Fruit fly (Drosophila melanogaster): ENCODE measurements around the gene Ccdc85.

Ccdc85 gene

dm6 chr2L:2957547-2958174, 41.4 kb upstream of the Ccdc85 start (continued):
- no peak for TF ChIP-seq CG13296 (GFP tag; optimal IDR thresholded peaks at IDR 0.05)
- TF ChIP-seq lmd (GFP tag; IDR thresholded peaks at IDR 0.05): peak; percentile 56
- TF ChIP-seq CG4820 (GFP tag; optimal IDR thresholded peaks at IDR 0.05): peak; percentile 63

DNA sequence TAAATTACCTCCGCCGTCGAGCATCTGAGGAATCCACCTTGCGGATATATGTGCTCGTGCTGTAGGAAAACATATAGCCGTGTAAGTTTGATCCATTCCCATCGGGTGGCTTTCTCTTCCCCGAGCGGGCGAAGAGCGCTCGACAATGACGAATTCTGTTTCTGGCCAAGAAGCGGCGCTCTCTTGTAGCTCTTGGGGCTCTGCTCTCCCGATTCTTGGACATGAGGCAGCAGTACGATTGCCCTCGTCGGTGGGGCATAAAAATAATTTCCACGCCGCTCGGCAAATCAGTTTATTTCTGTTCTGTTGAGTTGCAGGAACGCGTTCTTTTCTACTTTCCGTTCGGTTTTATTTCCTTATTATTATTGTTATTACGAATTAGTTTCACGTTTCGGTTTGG, 40.2 kb upstream of the Ccdc85 start:
- no peak for TF ChIP-seq Lpt (GFP tag; optimal IDR thresholded peaks at IDR 0.05)
- TF ChIP-seq Trl (optimal IDR thresholded peaks at IDR 0.05): peak; percentile 51 to 54
- TF ChIP-seq Trl (GFP tag; optimal IDR thresholded peaks at IDR 0.05): no peak
- no peak for TF ChIP-seq ftz-f1 (GFP tag; optimal IDR thresholded peaks at IDR 0.05)
- 0 out of 4 replicates have a peak, but pooled peaks have one; percentile 40 for TF ChIP-seq chinmo (GFP tag; IDR thresholded peaks at IDR 0.05; ENCODE audit: partially characterized antibody)
- TF ChIP-seq Doc3 (GFP tag; IDR thresholded peaks at IDR 0.05; ENCODE audit: partially characterized antibody): 0 out of 3 replicates have a peak, but pooled peaks have one; percentile 23
- TF ChIP-seq Deaf1 (tag; optimal IDR thresholded peaks at IDR 0.05): peak; percentile 82
- TF ChIP-seq CG9797 (GFP tag; optimal IDR thresholded peaks at IDR 0.05): no peak
- no peak for TF ChIP-seq Mes4 (GFP tag; optimal IDR thresholded peaks at IDR 0.05)
- 0 out of 3 replicates have a peak, but pooled peaks have one; percentile 19 for TF ChIP-seq zen2 (GFP tag; IDR thresholded peaks at IDR 0.05; ENCODE audit: partially characterized antibody)
- TF ChIP-seq CG18476 (GFP tag; optimal IDR thresholded peaks at IDR 0.05): no peak
- no peak for TF ChIP-seq CG2202 (tag; optimal IDR thresholded peaks at IDR 0.05)
- peak; percentile 76 for TF ChIP-seq CG12769 (tag; optimal IDR thresholded peaks at IDR 0.05)
- no peak for TF ChIP-seq onecut (GFP tag; IDR thresholded peaks at IDR 0.05)
- no peak for TF ChIP-seq CG18262 (tag; optimal IDR thresholded peaks at IDR 0.05)
- TF ChIP-seq kni (GFP tag; optimal IDR thresholded peaks at IDR 0.05): no peak
- no peak for TF ChIP-seq exex (tag; optimal IDR thresholded peaks at IDR 0.05)
- TF ChIP-seq Med (GFP tag): peak; percentile 58
- no peak for TF ChIP-seq pum (GFP tag; optimal IDR thresholded peaks at IDR 0.05)
- TF ChIP-seq odd (GFP tag; optimal IDR thresholded peaks at IDR 0.05): no peak
- no peak for TF ChIP-seq CG7928 (GFP tag; optimal IDR thresholded peaks at IDR 0.05)
- no peak for TF ChIP-seq nerfin-1 (tag; optimal IDR thresholded peaks at IDR 0.05)
- no peak for TF ChIP-seq CG13775 (GFP tag; optimal IDR thresholded peaks at IDR 0.05)
- no peak for TF ChIP-seq Dip2 (GFP tag; IDR thresholded peaks at IDR 0.05)
- TF ChIP-seq esg (GFP tag; conservative IDR thresholded peaks at IDR 0.05): no peak
- TF ChIP-seq MTF-1 (GFP tag; optimal IDR thresholded peaks at IDR 0.05; ENCODE audit: borderline replicate concordance): no peak

DNA sequence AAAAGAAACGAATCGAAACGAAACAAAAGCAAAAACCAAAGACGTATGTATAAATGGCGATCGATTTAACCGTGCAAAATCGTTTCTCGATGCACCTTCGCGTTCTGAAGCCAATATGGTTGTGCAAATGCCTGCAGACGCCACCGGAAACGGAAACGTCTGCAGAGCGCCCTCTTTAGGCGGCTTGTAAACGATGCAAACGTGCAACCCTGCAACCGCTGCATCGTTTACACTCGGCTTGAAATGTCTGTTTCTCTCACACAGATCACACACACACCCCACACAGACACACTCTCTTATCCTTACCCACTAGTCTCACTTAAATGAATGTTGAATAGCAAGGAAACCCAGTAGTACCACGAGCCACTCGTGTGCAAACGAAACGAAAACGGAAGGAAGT, 32.2 kb upstream of the Ccdc85 start:
- TF ChIP-seq ac (GFP tag; optimal IDR thresholded peaks at IDR 0.05) (peak; percentile 80), CG8290 (GFP tag; optimal IDR thresholded peaks at IDR 0.05) (peak; percentile 31), CG8290 (tag; optimal IDR thresholded peaks at IDR 0.05) (peak in 1 of 2 experiments; percentile 65), org-1 (GFP tag; optimal IDR thresholded peaks at IDR 0.05) (no peak), CG7271 (tag; optimal IDR thresholded peaks at IDR 0.05) (peak; percentile 87), CG12391 (tag; optimal IDR thresholded peaks at IDR 0.05) (peak; percentile 1), CG1233 (GFP tag; optimal IDR thresholded peaks at IDR 0.05) (peak; percentile 19), CG14710 (tag; optimal IDR thresholded peaks at IDR 0.05) (peak; percentile 34), bsh (GFP tag; optimal IDR thresholded peaks at IDR 0.05) (peak in 1 of 2 experiments; percentile 14), CG10959 (GFP tag; IDR thresholded peaks at IDR 0.05) (peak; percentile 56), CG17361 (GFP tag; IDR thresholded peaks at IDR 0.05) (0 out of 3 replicates have a peak, but pooled peaks have one; percentile 34), Med (GFP tag) (peak; percentile 51), trem (tag; optimal IDR thresholded peaks at IDR 0.05) (peak; percentile 8), CG1024 (GFP tag; IDR thresholded peaks at IDR 0.05) (peak; percentile 17; the same call in 1 of the 2 replicates), CG2712 (tag; optimal IDR thresholded peaks at IDR 0.05) (peak; percentile 0), CG3726 (GFP tag; IDR thresholded peaks at IDR 0.05) (peak; percentile 63; the same call in 1 of the 3 replicates), Trl (optimal IDR thresholded peaks at IDR 0.05) (no peak), Trl (GFP tag; optimal IDR thresholded peaks at IDR 0.05) (no peak), CG10267 (tag; optimal IDR thresholded peaks at IDR 0.05) (peak; percentile 11), CG17829 (tag; optimal IDR thresholded peaks at IDR 0.05) (no peak), CG17802 (tag; optimal IDR thresholded peaks at IDR 0.05) (peak; percentile 26), NfI (GFP tag; optimal IDR thresholded peaks at IDR 0.05) (no peak)

All from whole organism, embryonic.